Fruit fly (Drosophila melanogaster) whole organism, embryonic: ENCODE measurements around the gene CG17364.

Experiments
- Atf6 ChIP-seq: fragments of 200-800 bp; sonication (Bioruptor generic); IDR thresholded peaks from 2 replicates; pipeline ENCODE4 v1.3.6; 2022; ENCODE audit warnings: missing biosample characterization, missing genetic modification characterization
- Awh ChIP-seq: fragments of 200-800 bp; sonication (Bioruptor generic); IDR thresholded peaks from 2 replicates; pipeline ENCODE4, ENCODE4 v1.3.6; 2022; ENCODE audit warnings: missing biosample characterization, missing genetic modification characterization
- BtbVII ChIP-seq: fragments of 200-800 bp; sonication (Bioruptor generic); optimal IDR thresholded peaks from 3 replicates; lab custom pipeline; 2017; ENCODE audit warnings: missing biosample characterization, mild to moderate bottlenecking, missing genetic modification characterization
- CG10565 ChIP-seq: fragments of 200-800 bp; sonication (Bioruptor generic); optimal IDR thresholded peaks from 3 replicates; lab custom pipeline; 2016; ENCODE audit warnings: missing biosample characterization, mild to moderate bottlenecking, missing genetic modification characterization
- CG11398 ChIP-seq: fragments of 200-800 bp; sonication (Bioruptor generic); optimal IDR thresholded peaks from 2 replicates; lab custom pipeline; 2016; ENCODE audit warnings: missing biosample characterization, missing genetic modification characterization
- CG11456 ChIP-seq: fragments of 200-800 bp; sonication (Bioruptor generic); IDR thresholded peaks from 3 replicates; pipeline ENCODE4 v1.3.6; 2022; ENCODE audit warnings: missing biosample characterization, missing genetic modification characterization
- CG11560 ChIP-seq: fragments of 200-800 bp; sonication (Bioruptor generic); IDR thresholded peaks from 3 replicates; pipeline ENCODE4 v1.3.6; 2022; ENCODE audit warnings: missing biosample characterization, missing genetic modification characterization
- CG11695 ChIP-seq: fragments of 200-800 bp; sonication (Bioruptor generic); IDR thresholded peaks from 3 replicates; pipeline ENCODE4 v1.3.6; 2022; ENCODE audit warnings: missing biosample characterization, missing genetic modification characterization
- CG12155 ChIP-seq: fragments of 200-800 bp; sonication (Bioruptor generic); optimal IDR thresholded peaks from 3 replicates; lab custom pipeline; 2016; ENCODE audit warnings: missing biosample characterization, missing genetic modification characterization
- CG13123 ChIP-seq: fragments of 200-800 bp; sonication (Bioruptor generic); optimal IDR thresholded peaks from 2 replicates; lab custom pipeline; 2016; ENCODE audit warnings: missing biosample characterization, missing genetic modification characterization
- CG14710 ChIP-seq: fragments of 200-800 bp; sonication (Bioruptor generic); optimal IDR thresholded peaks from 3 replicates; lab custom pipeline; 2019; ENCODE audit warnings: missing biosample characterization, mild to moderate bottlenecking, missing genetic modification characterization, moderate library complexity
- CG15011 ChIP-seq: fragments of 200-800 bp; sonication (Bioruptor generic); optimal IDR thresholded peaks from 3 replicates; lab custom pipeline; 2018; ENCODE audit warnings: missing biosample characterization, mild to moderate bottlenecking, missing genetic modification characterization
- CG1603 ChIP-seq: fragments of 200-800 bp; sonication (Bioruptor generic); optimal IDR thresholded peaks from 2 replicates; lab custom pipeline; 2019; ENCODE audit warnings: missing biosample characterization, mild to moderate bottlenecking, missing genetic modification characterization, moderate library complexity
- CG18599 ChIP-seq: fragments of 200-800 bp; sonication (Bioruptor generic); optimal IDR thresholded peaks from 3 replicates; lab custom pipeline; 2017; ENCODE audit warnings: missing biosample characterization, missing genetic modification characterization, mild to moderate bottlenecking, moderate library complexity, missing genetic modification reagents
- CG2116 ChIP-seq: fragments of 200-800 bp; sonication (Bioruptor generic); optimal IDR thresholded peaks from 3 replicates; lab custom pipeline; 2018; ENCODE audit warnings: missing biosample characterization, mild to moderate bottlenecking, missing genetic modification characterization
- CG2202 ChIP-seq: fragments of 200-800 bp; sonication (Bioruptor generic); optimal IDR thresholded peaks from 2 replicates; lab custom pipeline; 2018; ENCODE audit warnings: missing biosample characterization, mild to moderate bottlenecking, missing genetic modification characterization
- CG31441 ChIP-seq: fragments of 200-800 bp; sonication (Bioruptor generic); IDR thresholded peaks from 2 replicates; pipeline ENCODE4 v1.3.6; 2022; ENCODE audit warnings: missing biosample characterization, missing genetic modification characterization
- CG43689 ChIP-seq: fragments of 200-800 bp; sonication (Bioruptor generic); IDR thresholded peaks from 2 replicates; pipeline ENCODE4 v1.3.6; 2022; ENCODE audit warnings: missing biosample characterization, missing genetic modification characterization
- CG6654 ChIP-seq: fragments of 200-800 bp; sonication (Bioruptor generic); optimal IDR thresholded peaks from 2 replicates; lab custom pipeline; 2017; ENCODE audit warnings: missing biosample characterization, mild to moderate bottlenecking, missing genetic modification characterization
- CG6683 ChIP-seq: fragments of 200-800 bp; sonication (Bioruptor generic); optimal IDR thresholded peaks from 2 replicates; lab custom pipeline; 2017; ENCODE audit warnings: missing biosample characterization, mild to moderate bottlenecking, missing genetic modification characterization, missing genetic modification reagents
- CG7928 ChIP-seq: fragments of 200-800 bp; sonication (Bioruptor generic); optimal IDR thresholded peaks from 2 replicates; lab custom pipeline; 2017; ENCODE audit warnings: missing biosample characterization, mild to moderate bottlenecking, missing genetic modification characterization
- CG8944 ChIP-seq: fragments of 200-800 bp; sonication (Bioruptor generic); optimal IDR thresholded peaks from 3 replicates; lab custom pipeline; 2016; ENCODE audit warnings: missing biosample characterization, missing genetic modification characterization
- CG9609 ChIP-seq: fragments of 200-800 bp; sonication (Bioruptor generic); optimal IDR thresholded peaks from 3 replicates; lab custom pipeline; 2016; ENCODE audit warnings: missing biosample characterization, missing genetic modification characterization
- CG9797 ChIP-seq: fragments of 200-800 bp; sonication (Bioruptor generic); optimal IDR thresholded peaks from 3 replicates; lab custom pipeline; 2018; ENCODE audit warnings: missing biosample characterization, mild to moderate bottlenecking, missing genetic modification characterization
- CoRest ChIP-seq: fragments of 200-800 bp; sonication (Bioruptor generic); optimal IDR thresholded peaks from 3 replicates; lab custom pipeline; 2018; ENCODE audit warnings: missing biosample characterization, mild to moderate bottlenecking, missing genetic modification characterization, moderate library complexity
- D ChIP-seq, 2 experiments: fragments of 200-800 bp in 1 of 2; fragments of >200 bp in 1 of 2; sonication (Bioruptor generic) in 1 of 2; optimal IDR thresholded peaks; 2 replicates in 1 of 2; 3 replicates in 1 of 2; lab custom pipeline; 2017; ENCODE audit warnings: mild to moderate bottlenecking in 1 of 2, missing biosample characterization in 1 of 2, missing genetic modification characterization in 1 of 2, missing genetic modification reagents in 1 of 2
- Deaf1 ChIP-seq: fragments of 200-800 bp; optimal IDR thresholded peaks from 3 replicates; lab custom pipeline; 2019; ENCODE audit warnings: missing biosample characterization, mild to moderate bottlenecking, missing genetic modification characterization, moderate library complexity
- Dp ChIP-seq: fragments of 200-800 bp; sonication (Bioruptor generic); optimal IDR thresholded peaks from 2 replicates; lab custom pipeline; 2018; ENCODE audit warnings: missing biosample characterization, mild to moderate bottlenecking, missing genetic modification characterization, moderate library complexity
- E2f2 ChIP-seq: fragments of 200-800 bp; sonication (Bioruptor generic); IDR thresholded peaks from 2 replicates; pipeline ENCODE4 v1.3.6; 2022; ENCODE audit warnings: missing biosample characterization, missing genetic modification characterization
- Gsc ChIP-seq: fragments of 200-800 bp; sonication (Bioruptor generic); IDR thresholded peaks from 2 replicates; pipeline ENCODE4 v1.3.6; 2022; ENCODE audit warnings: missing biosample characterization, missing genetic modification characterization
- Neu2 ChIP-seq: fragments of 200-800 bp; sonication (Bioruptor generic); optimal IDR thresholded peaks from 3 replicates; lab custom pipeline; 2016; ENCODE audit warnings: missing biosample characterization, missing genetic modification characterization, borderline replicate concordance
- Sox100B ChIP-seq: fragments of 200-800 bp; sonication (Bioruptor generic); optimal IDR thresholded peaks from 3 replicates; lab custom pipeline; 2018; ENCODE audit warnings: missing biosample characterization, mild to moderate bottlenecking, missing genetic modification characterization
- TFAM ChIP-seq: fragments of 200-800 bp; sonication (Bioruptor generic); optimal IDR thresholded peaks from 2 replicates; lab custom pipeline; 2017; ENCODE audit warnings: missing biosample characterization, missing genetic modification characterization, inconsistent platforms
- Taf1 ChIP-seq: fragments of 200-800 bp; sonication (Bioruptor generic); IDR thresholded peaks from 2 replicates; pipeline ENCODE4 v1.3.6; 2022; ENCODE audit warnings: missing biosample characterization, missing genetic modification characterization
- bigmax ChIP-seq: fragments of 200-800 bp; sonication (Bioruptor generic); optimal IDR thresholded peaks from 2 replicates; lab custom pipeline; 2018; ENCODE audit warnings: missing biosample characterization, mild to moderate bottlenecking, missing genetic modification characterization
- cato ChIP-seq: fragments of 200-800 bp; sonication (Bioruptor generic); optimal IDR thresholded peaks from 2 replicates; lab custom pipeline; 2016; ENCODE audit warnings: missing biosample characterization, missing genetic modification characterization, borderline replicate concordance
- caup ChIP-seq: fragments of 200-800 bp; sonication (Bioruptor generic); optimal IDR thresholded peaks from 3 replicates; lab custom pipeline; 2017; ENCODE audit warnings: missing biosample characterization, mild to moderate bottlenecking, missing genetic modification characterization, moderate library complexity; ENCODE audit not compliant: severe bottlenecking
- cg ChIP-seq: fragments of 200-800 bp; sonication (Bioruptor generic); optimal IDR thresholded peaks from 3 replicates; lab custom pipeline; 2019; ENCODE audit warnings: missing biosample characterization, mild to moderate bottlenecking, missing genetic modification characterization, moderate library complexity
- lbe ChIP-seq: fragments of 200-800 bp; sonication (Bioruptor generic); optimal IDR thresholded peaks from 2 replicates; lab custom pipeline; 2016; ENCODE audit warnings: missing biosample characterization, mild to moderate bottlenecking, missing genetic modification characterization
- mam ChIP-seq: fragments of 200-800 bp; sonication (Bioruptor generic); optimal IDR thresholded peaks from 3 replicates; lab custom pipeline; 2016; ENCODE audit warnings: missing biosample characterization, missing genetic modification characterization
- nmo ChIP-seq: fragments of 200-800 bp; sonication (Bioruptor generic); optimal IDR thresholded peaks from 2 replicates; lab custom pipeline; 2018; ENCODE audit warnings: missing biosample characterization, mild to moderate bottlenecking, missing genetic modification characterization, moderate library complexity
- pfk ChIP-seq: fragments of 200-800 bp; sonication (Bioruptor generic); optimal IDR thresholded peaks from 2 replicates; lab custom pipeline; 2018; ENCODE audit warnings: missing biosample characterization, mild to moderate bottlenecking, missing genetic modification characterization, moderate library complexity
- pho ChIP-seq: fragments of 200-800 bp; sonication (Bioruptor generic); optimal IDR thresholded peaks from 2 replicates; lab custom pipeline; 2016; ENCODE audit warnings: missing biosample characterization, missing genetic modification characterization
- psq ChIP-seq: fragments of 200-800 bp; sonication (Bioruptor generic); optimal IDR thresholded peaks from 2 replicates; lab custom pipeline; 2017; ENCODE audit warnings: missing biosample characterization, missing genetic modification characterization
- pzg ChIP-seq: fragments of 200-800 bp; sonication (Bioruptor generic); optimal IDR thresholded peaks from 3 replicates; lab custom pipeline; 2018; ENCODE audit warnings: missing biosample characterization, mild to moderate bottlenecking, missing genetic modification characterization, moderate library complexity
- ro ChIP-seq: fragments of 200-800 bp; sonication (Bioruptor generic); IDR thresholded peaks from 2 replicates; pipeline ENCODE4 v1.3.6; 2022; ENCODE audit warnings: missing biosample characterization, missing genetic modification characterization
- sc ChIP-seq, 3 experiments: fragments of >200 bp in 2 of 3; fragments of 200-800 bp in 1 of 3; sonication (Bioruptor generic) in 1 of 3; optimal IDR thresholded peaks; 2 replicates in 2 of 3; 3 replicates in 1 of 3; lab custom pipeline; 2017; ENCODE audit warnings: mild to moderate bottlenecking in 1 of 3, missing biosample characterization in 1 of 3, missing genetic modification characterization in 1 of 3, missing genetic modification reagents in 1 of 3
- sna ChIP-seq: fragments of 200-800 bp; sonication (Bioruptor generic); IDR thresholded peaks from 2 replicates; pipeline ENCODE4 v1.3.6; 2022; ENCODE audit warnings: missing biosample characterization, missing genetic modification characterization; ENCODE audit not compliant: partially characterized antibody
- sug ChIP-seq: fragments of 200-800 bp; optimal IDR thresholded peaks from 2 replicates; lab custom pipeline; 2019; ENCODE audit warnings: missing biosample characterization, mild to moderate bottlenecking, missing genetic modification characterization, moderate library complexity
- tx ChIP-seq: fragments of 200-800 bp; sonication (Bioruptor generic); optimal IDR thresholded peaks from 2 replicates; lab custom pipeline; 2016; ENCODE audit warnings: missing biosample characterization, missing genetic modification characterization

CG17364 gene

DNA sequence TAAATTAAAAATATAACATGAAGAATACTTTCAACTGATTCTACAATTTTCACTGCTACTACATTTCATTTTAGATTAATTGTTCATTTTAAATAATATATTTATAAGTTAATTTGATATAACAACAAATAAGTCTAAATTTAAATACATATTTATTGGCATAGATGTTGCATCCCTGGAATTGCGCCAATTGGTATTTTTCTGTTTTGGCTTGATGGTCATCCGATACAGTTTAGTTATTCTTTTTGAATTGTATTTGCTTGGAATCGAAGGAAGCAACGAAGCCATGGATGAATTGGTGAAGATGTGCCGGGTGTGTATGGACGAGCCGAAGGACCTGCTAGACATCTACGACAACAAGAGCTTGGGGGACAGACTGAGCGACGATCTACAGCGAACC lies 3.8 kb upstream of the CG17364 start, which contains the start of gene CG17361 (continued):
- peak; percentile 7 for TF ChIP-seq nmo (GFP tag; lab: Kevin White, UChicago)
- TF ChIP-seq psq: no peak
- peak; percentile 62 for TF ChIP-seq CG6654 (GFP tag; lab: Kevin White, UChicago)
- TF ChIP-seq CG43689 (GFP tag; lab: Robert Waterston, UW): no peak
- TF ChIP-seq CG10565: no peak
- no peak for TF ChIP-seq tx (GFP tag; lab: Kevin White, UChicago)
- no peak for TF ChIP-seq Deaf1 (tag; lab: Kevin White, UChicago)
- no peak for TF ChIP-seq pfk (GFP tag; lab: Kevin White, UChicago)
- no peak for TF ChIP-seq CoRest
- no peak for TF ChIP-seq CG13123 (GFP tag; lab: Kevin White, UChicago)
- TF ChIP-seq Sox100B (GFP tag; lab: Kevin White, UChicago): no peak
- no peak for TF ChIP-seq CG11695 (GFP tag; lab: Robert Waterston, UW)
- TF ChIP-seq ro (GFP tag; lab: Robert Waterston, UW): no peak
- TF ChIP-seq cg: no peak
- no peak for TF ChIP-seq CG18599
- TF ChIP-seq CG2202 (tag; lab: Kevin White, UChicago): no peak
- TF ChIP-seq CG12155 (GFP tag; lab: Kevin White, UChicago): no peak
- TF ChIP-seq CG6683: no peak
- TF ChIP-seq mam (GFP tag; lab: Kevin White, UChicago): no peak
- TF ChIP-seq sug: no peak
- TF ChIP-seq CG2116 (GFP tag; lab: Kevin White, UChicago): no peak
- no peak for TF ChIP-seq cato (GFP tag; lab: Kevin White, UChicago)
- no peak for TF ChIP-seq Awh (GFP tag; lab: Robert Waterston, UW)
- no peak for TF ChIP-seq Gsc (GFP tag; lab: Robert Waterston, UW)
- TF ChIP-seq CG1603 (tag; lab: Kevin White, UChicago): peak; percentile 20
- TF ChIP-seq CG9797 (GFP tag; lab: Kevin White, UChicago): peak; percentile 44
- TF ChIP-seq CG11398 (GFP tag; lab: Kevin White, UChicago): no peak
- no peak for TF ChIP-seq TFAM (GFP tag; lab: Kevin White, UChicago)
- peak; percentile 38 for TF ChIP-seq pzg (GFP tag; lab: Kevin White, UChicago)
- no peak for TF ChIP-seq CG9609 (GFP tag; lab: Kevin White, UChicago)
- no peak for TF ChIP-seq lbe (GFP tag; lab: Kevin White, UChicago)
- TF ChIP-seq CG15011 (GFP tag; lab: Kevin White, UChicago): no peak
- TF ChIP-seq CG11560 (tag; lab: Robert Waterston, UW): no peak
- TF ChIP-seq sc (optimal IDR thresholded peaks at IDR 0.05; lab: Kevin White, UChicago): no peak
- no peak for TF ChIP-seq sc (GFP tag; optimal IDR thresholded peaks at IDR 0.05; lab: Kevin White, UChicago)
- TF ChIP-seq Atf6: no peak
- TF ChIP-seq CG11456 (GFP tag; lab: Robert Waterston, UW): no peak
- TF ChIP-seq Neu2 (GFP tag; lab: Kevin White, UChicago): no peak
- TF ChIP-seq caup (GFP tag; lab: Kevin White, UChicago): no peak
- no peak for TF ChIP-seq CG8944 (GFP tag; lab: Kevin White, UChicago)
- TF ChIP-seq Taf1: no peak
- TF ChIP-seq D (optimal IDR thresholded peaks at IDR 0.05; lab: Kevin White, UChicago): no peak
- TF ChIP-seq D (GFP tag; optimal IDR thresholded peaks at IDR 0.05; lab: Kevin White, UChicago): no peak
- no peak for TF ChIP-seq sna
- no peak for TF ChIP-seq pho (GFP tag; lab: Kevin White, UChicago)
- no peak for TF ChIP-seq CG31441
- no peak for TF ChIP-seq bigmax (GFP tag; lab: Kevin White, UChicago)
- peak; percentile 81 for TF ChIP-seq CG7928 (GFP tag; lab: Kevin White, UChicago)
- TF ChIP-seq E2f2 (GFP tag; lab: Robert Waterston, UW): peak; percentile 64
- TF ChIP-seq Dp: peak; percentile 23
- no peak for TF ChIP-seq BtbVII
- TF ChIP-seq CG14710: peak; percentile 14
